Worm (Caenorhabditis elegans): ENCODE data around the gene Y38E10A.1.

- TF ChIP-seq med-1 (GFP tag; optimal IDR thresholded peaks at IDR 0.05; ENCODE audit: insufficient read depth) (no peak), klf-2 (GFP tag; conservative IDR thresholded peaks at IDR 0.05) (no peak), T22C8.4 (GFP tag; IDR thresholded peaks at IDR 0.05) (no peak), flt-1 (GFP tag; IDR thresholded peaks at IDR 0.05) (no peak), ztf-29 (GFP tag; IDR thresholded peaks at IDR 0.05) (no peak), ref-1 (GFP tag; conservative IDR thresholded peaks at IDR 0.05) (no peak), ztf-23 (GFP tag; IDR thresholded peaks at IDR 0.05) (no peak), cog-1 (tag; optimal IDR thresholded peaks at IDR 0.05) (no peak), tab-1 (GFP tag; IDR thresholded peaks at IDR 0.05) (no peak)
Measured at ce11 chrII:12580952-12581351, 10.5 kb upstream of the Y38E10A.1 start, which contains the start of gene clec-4.
